Worm (Caenorhabditis elegans) whole organism, L4 larva: Measurements from ENCODE around the gene cct-5.

Experiments used
- Y48G9A.11 ChIP-seq: fragments of 200-800 bp; sonication (Bioruptor generic); IDR thresholded peaks from 2 replicates; pipeline ENCODE4 v1.3.6; 2022; ENCODE audit warnings: missing genetic modification reagents, missing genetic modification characterization, missing compliant biosample characterization
- aly-2 ChIP-seq: sonication (generic microtip); optimal IDR thresholded peaks from 2 replicates; lab custom pipeline; 2018; ENCODE audit warnings: missing biosample characterization, missing genetic modification characterization
- egl-27 ChIP-seq: sonication (generic microtip); optimal IDR thresholded peaks from 3 replicates; lab custom pipeline; 2017; ENCODE audit warnings: missing biosample characterization, missing genetic modification reagents, missing genetic modification characterization
- lir-3 ChIP-seq: sonication (generic microtip); optimal IDR thresholded peaks from 2 replicates; lab custom pipeline; 2016; ENCODE audit warnings: mild to moderate bottlenecking, missing genetic modification characterization, missing compliant biosample characterization
- mdl-1 ChIP-seq, 2 experiments: fragments of 150-350 bp in 1 of 2; sonication (generic microtip) in 1 of 2; optimal IDR thresholded peaks; 2 replicates each; lab custom pipeline; 2014 to 2017; ENCODE audit warnings: missing biosample characterization in 2 of 2, missing genetic modification characterization in 2 of 2
- mdt-29 ChIP-seq: fragments of 200-800 bp; sonication (Bioruptor generic); IDR thresholded peaks from 2 replicates; pipeline ENCODE4 v1.3.6; 2022; ENCODE audit warnings: missing genetic modification reagents, missing genetic modification characterization, missing compliant biosample characterization
- mep-1 ChIP-seq: fragments of 150-350 bp; sonication (generic microtip); optimal IDR thresholded peaks from 3 replicates; lab custom pipeline; 2014; ENCODE audit warnings: missing biosample characterization, missing genetic modification characterization
- nhr-10 ChIP-seq: fragments of 150-350 bp; optimal IDR thresholded peaks from 2 replicates; lab custom pipeline; 2014; ENCODE audit warnings: missing biosample characterization, missing genetic modification characterization
- rbr-2 ChIP-seq: sonication (generic microtip); optimal IDR thresholded peaks from 2 replicates; lab custom pipeline; 2016; ENCODE audit warnings: missing genotype, missing genetic modification characterization, missing compliant biosample characterization
- snpc-4 ChIP-seq: fragments of 150-350 bp; optimal IDR thresholded peaks from 2 replicates; lab custom pipeline; 2014; ENCODE audit warnings: missing biosample characterization, missing genetic modification characterization
- zag-1 ChIP-seq: fragments of 150-350 bp; optimal IDR thresholded peaks from 2 replicates; lab custom pipeline; 2014; ENCODE audit warnings: missing biosample characterization, missing genetic modification characterization

ce11 chrIII:4495250-4495649 lies 12.7 kb downstream of the cct-5 start:
- TF ChIP-seq zag-1 (no peak), mdt-29 (GFP tag; lab: Robert Waterston, UW) (no peak), snpc-4 (no peak), rbr-2 (no peak), lir-3 (tag; lab: Kevin White, UChicago) (no peak), mdl-1 (tag; optimal IDR thresholded peaks at IDR 0.05; lab: Kevin White, UChicago) (no peak), nhr-10 (tag; lab: Kevin White, UChicago) (no peak), egl-27 (tag; lab: Kevin White, UChicago) (no peak), mep-1 (tag; lab: Kevin White, UChicago) (no peak), Y48G9A.11 (GFP tag; lab: Robert Waterston, UW) (no peak), aly-2 (tag; lab: Kevin White, UChicago) (no peak)
